Worm (Caenorhabditis elegans): Measurements from ENCODE around the gene F55H2.7.

DNA sequence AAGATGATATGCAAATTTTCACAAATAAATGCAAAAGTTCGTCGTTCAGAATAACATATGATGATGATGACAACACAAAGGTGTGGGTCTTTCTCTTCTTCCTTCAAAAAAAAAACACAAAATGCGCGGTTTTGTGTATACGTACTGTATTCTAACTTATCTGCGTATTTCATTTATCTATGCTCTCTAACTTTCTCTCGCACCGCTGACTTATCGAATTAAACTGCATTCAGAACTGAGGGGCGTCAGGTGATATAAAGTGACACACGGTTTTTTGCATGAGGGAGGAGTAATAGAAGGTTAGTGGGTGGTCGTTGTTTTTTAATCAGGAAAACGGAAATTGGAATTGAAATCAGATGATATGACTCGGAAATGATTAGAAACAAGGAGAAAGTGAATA lies 15.8 kb downstream of the F55H2.7 start, which contains the start of gene sod-4:
- TF ChIP-seq hmbx-1 (tag; optimal IDR thresholded peaks at IDR 0.05) (no peak), ama-1 (optimal IDR thresholded peaks at IDR 0.05) (no peak), pes-1 (GFP tag; IDR thresholded peaks at IDR 0.05) (no peak), ceh-36 (tag; optimal IDR thresholded peaks at IDR 0.05) (no peak), tra-4 (tag; optimal IDR thresholded peaks at IDR 0.05) (no peak), flt-1 (GFP tag; IDR thresholded peaks at IDR 0.05) (no peak), B0310.2 (tag; optimal IDR thresholded peaks at IDR 0.05) (no peak)
